Fruit fly (Drosophila melanogaster): ENCODE results near the gene CAH16.

The CAH16 gene

dm6 chr3R:31221337-31222047 is 38.6 kb upstream of the CAH16 start (continued):
- TF ChIP-seq CG1621 (tag; optimal IDR thresholded peaks at IDR 0.05) (peak; percentile 82), fkh (GFP tag; optimal IDR thresholded peaks at IDR 0.05) (peak; percentile 84), CG8119 (GFP tag; IDR thresholded peaks at IDR 0.05) (no peak), CG6163 (GFP tag; IDR thresholded peaks at IDR 0.05) (no peak), CG32006 (GFP tag; optimal IDR thresholded peaks at IDR 0.05) (peak; percentile 66), net (GFP tag; optimal IDR thresholded peaks at IDR 0.05) (peak; percentile 71), Smox (GFP tag; optimal IDR thresholded peaks at IDR 0.05) (no peak), dsx (GFP tag; optimal IDR thresholded peaks at IDR 0.05; ENCODE audit: poor library complexity, severe bottlenecking) (peak; percentile 66), Eip75B (GFP tag; optimal IDR thresholded peaks at IDR 0.05) (peak; percentile 41), CG8319 (GFP tag; optimal IDR thresholded peaks at IDR 0.05) (peak; percentile 26), Ets96B (tag; optimal IDR thresholded peaks at IDR 0.05) (peak; percentile 71), Eip78C (GFP tag) (peak; percentile 68), CG9139 (GFP tag; optimal IDR thresholded peaks at IDR 0.05) (peak; percentile 81)

- TF ChIP-seq Blimp-1 (GFP tag; optimal IDR thresholded peaks at IDR 0.05) (peak; percentile 6), CG9139 (GFP tag; optimal IDR thresholded peaks at IDR 0.05) (no peak), Hr4 (GFP tag; optimal IDR thresholded peaks at IDR 0.05) (peak; percentile 74), Lpt (GFP tag; optimal IDR thresholded peaks at IDR 0.05) (no peak), achi (GFP tag; optimal IDR thresholded peaks at IDR 0.05) (peak; percentile 62), CG8632 (GFP tag; optimal IDR thresholded peaks at IDR 0.05) (peak; percentile 57), svp (GFP tag) (peak; percentile 81), Eip78C (GFP tag) (peak; percentile 91), net (GFP tag; optimal IDR thresholded peaks at IDR 0.05) (peak; percentile 69), dsx (GFP tag; optimal IDR thresholded peaks at IDR 0.05; ENCODE audit: poor library complexity, severe bottlenecking) (peak; percentile 65), CG4318 (GFP tag; optimal IDR thresholded peaks at IDR 0.05) (no peak), CG31627 (GFP tag; optimal IDR thresholded peaks at IDR 0.05) (peak; percentile 78), fd85E (GFP tag; optimal IDR thresholded peaks at IDR 0.05) (no peak), esn (GFP tag; optimal IDR thresholded peaks at IDR 0.05) (peak; percentile 79), CG11762 (GFP tag; optimal IDR thresholded peaks at IDR 0.05; ENCODE audit: insufficient read depth) (no peak), CG1621 (tag; optimal IDR thresholded peaks at IDR 0.05) (peak; percentile 40), topi (GFP tag; optimal IDR thresholded peaks at IDR 0.05) (peak; percentile 64), cyc (GFP tag; optimal IDR thresholded peaks at IDR 0.05) (peak; percentile 61), CG3032 (tag; optimal IDR thresholded peaks at IDR 0.05) (peak; percentile 15), fkh (GFP tag; optimal IDR thresholded peaks at IDR 0.05) (peak; percentile 10), CG6808 (GFP tag; optimal IDR thresholded peaks at IDR 0.05) (peak; percentile 61), Sox14 (GFP tag; optimal IDR thresholded peaks at IDR 0.05) (peak; percentile 72), fd59A (GFP tag; optimal IDR thresholded peaks at IDR 0.05) (peak; percentile 64), eg (GFP tag; IDR thresholded peaks at IDR 0.05) (no peak), CG32006 (GFP tag; optimal IDR thresholded peaks at IDR 0.05) (peak; percentile 80), CG10631 (GFP tag; optimal IDR thresholded peaks at IDR 0.05) (peak; percentile 62), spab (GFP tag; optimal IDR thresholded peaks at IDR 0.05) (peak; percentile 41), Ets21C (GFP tag; optimal IDR thresholded peaks at IDR 0.05) (peak; percentile 71), Ets96B (tag; optimal IDR thresholded peaks at IDR 0.05) (peak; percentile 66), Smox (GFP tag; optimal IDR thresholded peaks at IDR 0.05) (peak; percentile 72), CG8319 (GFP tag; optimal IDR thresholded peaks at IDR 0.05) (peak; percentile 42), CG3919 (GFP tag; optimal IDR thresholded peaks at IDR 0.05) (peak; percentile 60), CG10669 (GFP tag; optimal IDR thresholded peaks at IDR 0.05) (peak; percentile 66), CG8119 (GFP tag; IDR thresholded peaks at IDR 0.05) (no peak), salr (GFP tag; optimal IDR thresholded peaks at IDR 0.05) (peak; percentile 28 to 40), CG11294 (GFP tag; IDR thresholded peaks at IDR 0.05) (no peak), CG16779 (tag; optimal IDR thresholded peaks at IDR 0.05) (no peak), CG11902 (GFP tag; optimal IDR thresholded peaks at IDR 0.05) (peak; percentile 34), Eip75B (GFP tag; optimal IDR thresholded peaks at IDR 0.05) (peak; percentile 75), Hr39 (GFP tag; optimal IDR thresholded peaks at IDR 0.05) (peak; percentile 79), vri (GFP tag; optimal IDR thresholded peaks at IDR 0.05) (peak; percentile 79), Met (GFP tag; optimal IDR thresholded peaks at IDR 0.05) (peak; percentile 74), CG6163 (GFP tag; IDR thresholded peaks at IDR 0.05) (no peak), OdsH (GFP tag; optimal IDR thresholded peaks at IDR 0.05) (peak; percentile 71)
Observed at dm6 chr3R:31222125-31222889, 37.7 kb upstream of the CAH16 start.
